Worm (Caenorhabditis elegans) whole organism, L1 larva: ENCODE measurements around the gene R09H10.1.

ENCODE experiments used
- C34B4.2 ChIP-seq: sonication (generic microtip); optimal IDR thresholded peaks from 2 replicates; lab custom pipeline; 2017; ENCODE audit warnings: mild to moderate bottlenecking, missing genetic modification characterization, missing compliant biosample characterization
- ceh-88 ChIP-seq: fragments of 200-800 bp; sonication (Bioruptor generic); IDR thresholded peaks from 2 replicates; pipeline ENCODE4 v1.3.6; 2022; ENCODE audit warnings: missing genetic modification characterization, missing compliant biosample characterization
- dpl-1 ChIP-seq, 3 experiments: fragments of 150-350 bp in 2 of 3; sonication (generic microtip) in 1 of 3; optimal IDR thresholded peaks; 2 replicates each; lab custom pipeline; 2014 to 2017; ENCODE audit warnings: missing biosample characterization in 3 of 3, missing genetic modification characterization in 3 of 3, missing genetic modification reagents in 3 of 3
- lin-13 ChIP-seq: fragments of 150-350 bp; optimal IDR thresholded peaks from 2 replicates; lab custom pipeline; 2014; ENCODE audit warnings: missing biosample characterization, missing genetic modification reagents, missing genetic modification characterization
- lin-15B ChIP-seq: fragments of 150-350 bp; sonication (generic microtip); optimal IDR thresholded peaks from 3 replicates; lab custom pipeline; 2014; ENCODE audit warnings: missing biosample characterization, missing genetic modification characterization
- nhr-11 ChIP-seq: fragments of 150-350 bp; optimal IDR thresholded peaks from 2 replicates; lab custom pipeline; 2014; ENCODE audit warnings: missing biosample characterization, missing genetic modification characterization
- nhr-90 ChIP-seq: sonication (generic microtip); optimal IDR thresholded peaks from 2 replicates; lab custom pipeline; 2016; ENCODE audit warnings: mild to moderate bottlenecking, missing genetic modification characterization, missing compliant biosample characterization; ENCODE audit not compliant: poor library complexity
- pqm-1 ChIP-seq: sonication (generic microtip); optimal IDR thresholded peaks from 3 replicates; lab custom pipeline; 2017; ENCODE audit warnings: missing biosample characterization, missing genetic modification characterization
- rnt-1 ChIP-seq: sonication (generic microtip); optimal IDR thresholded peaks from 2 replicates; lab custom pipeline; 2016; ENCODE audit warnings: mild to moderate bottlenecking, missing genetic modification characterization, moderate library complexity, missing compliant biosample characterization
- snpc-4 ChIP-seq: fragments of 150-350 bp; optimal IDR thresholded peaks from 2 replicates; lab custom pipeline; 2014; ENCODE audit warnings: missing biosample characterization, missing genetic modification characterization
- unc-130 ChIP-seq: fragments of 150-350 bp; optimal IDR thresholded peaks from 2 replicates; lab custom pipeline; 2017; ENCODE audit warnings: missing biosample characterization, missing genetic modification characterization, inconsistent platforms

- TF ChIP-seq lin-15B (tag; lab: Kevin White, UChicago) (no peak), snpc-4 (no peak), pqm-1 (tag; lab: Kevin White, UChicago) (no peak), nhr-90 (tag; lab: Kevin White, UChicago) (no peak), unc-130 (tag; lab: Kevin White, UChicago) (no peak), C34B4.2 (tag; lab: Kevin White, UChicago) (no peak), ceh-88 (GFP tag; lab: Robert Waterston, UW) (no peak), rnt-1 (tag; lab: Kevin White, UChicago) (no peak), dpl-1 (GFP tag; optimal IDR thresholded peaks at IDR 0.05; lab: Kevin White, UChicago) (no peak), nhr-11 (no peak), lin-13 (GFP tag; lab: Kevin White, UChicago) (no peak)
These were observed 8.2 kb downstream of the R09H10.1 start, which contains the start of gene R09H10.6 for ce11 chrIV:10608275-10608674.
